Worm (Caenorhabditis elegans): ENCODE results near the gene K11H12.9.

K11H12.9 gene

ce11 chrIV:633565-633964 is 15.9 kb upstream of the K11H12.9 start:
- TF ChIP-seq lsy-2 (tag; optimal IDR thresholded peaks at IDR 0.05) (no peak), tbx-8 (GFP tag; optimal IDR thresholded peaks at IDR 0.05) (no peak), ceh-39 (tag; optimal IDR thresholded peaks at IDR 0.05) (no peak), ceh-43 (GFP tag; optimal IDR thresholded peaks at IDR 0.05) (no peak), ztf-11 (tag; optimal IDR thresholded peaks at IDR 0.05) (no peak), elt-3 (tag; optimal IDR thresholded peaks at IDR 0.05) (no peak), zip-8 (tag; optimal IDR thresholded peaks at IDR 0.05) (no peak), unc-120 (tag; optimal IDR thresholded peaks at IDR 0.05; ENCODE audit: poor library complexity, severe bottlenecking) (no peak), hlh-1 (tag; optimal IDR thresholded peaks at IDR 0.05) (no peak), bed-3 (GFP tag; optimal IDR thresholded peaks at IDR 0.05) (no peak), snpc-4 (tag; optimal IDR thresholded peaks at IDR 0.05) (no peak)

ce11 chrIV:639167-639566 is 10.3 kb upstream of the K11H12.9 start:
- TF ChIP-seq unc-120 (tag; optimal IDR thresholded peaks at IDR 0.05; ENCODE audit: poor library complexity, severe bottlenecking) (no peak), mab-5 (tag; optimal IDR thresholded peaks at IDR 0.05) (no peak), mls-2 (tag; optimal IDR thresholded peaks at IDR 0.05) (no peak), nhr-76 (tag; optimal IDR thresholded peaks at IDR 0.05) (no peak), sptf-1 (tag; optimal IDR thresholded peaks at IDR 0.05) (no peak), ham-2 (GFP tag; optimal IDR thresholded peaks at IDR 0.05) (no peak), flh-1 (GFP tag; optimal IDR thresholded peaks at IDR 0.05) (no peak), nhr-2 (tag; optimal IDR thresholded peaks at IDR 0.05) (no peak), nhr-28 (tag; optimal IDR thresholded peaks at IDR 0.05) (no peak), mep-1 (tag; optimal IDR thresholded peaks at IDR 0.05) (no peak), M03D4.4 (tag; optimal IDR thresholded peaks at IDR 0.05) (no peak), unc-62 (GFP tag; optimal IDR thresholded peaks at IDR 0.05) (no peak), ces-1 (GFP tag; optimal IDR thresholded peaks at IDR 0.05) (no peak), cnd-1 (tag; optimal IDR thresholded peaks at IDR 0.05) (no peak), sem-2 (GFP tag; optimal IDR thresholded peaks at IDR 0.05) (no peak), lin-32 (GFP tag; optimal IDR thresholded peaks at IDR 0.05) (no peak), elt-1 (tag; optimal IDR thresholded peaks at IDR 0.05; ENCODE audit: borderline replicate concordance, insufficient read depth) (no peak)

ce11 chrIV:643481-643880 is 6.0 kb upstream of the K11H12.9 start:
- TF ChIP-seq ztf-11 (tag; optimal IDR thresholded peaks at IDR 0.05) = no peak
- no peak for TF ChIP-seq tbx-8 (GFP tag; optimal IDR thresholded peaks at IDR 0.05)
- no peak for TF ChIP-seq lin-32 (GFP tag; optimal IDR thresholded peaks at IDR 0.05)
- TF ChIP-seq zip-8 (tag; optimal IDR thresholded peaks at IDR 0.05) = no peak
- TF ChIP-seq mls-2 (tag; optimal IDR thresholded peaks at IDR 0.05) = no peak
- no peak for TF ChIP-seq sptf-1 (tag; optimal IDR thresholded peaks at IDR 0.05)
- TF ChIP-seq ceh-43 (GFP tag; optimal IDR thresholded peaks at IDR 0.05) = no peak
- no peak for TF ChIP-seq cnd-1 (tag; optimal IDR thresholded peaks at IDR 0.05)
- no peak for TF ChIP-seq sem-2 (GFP tag; optimal IDR thresholded peaks at IDR 0.05)
- TF ChIP-seq snpc-4 (tag; optimal IDR thresholded peaks at IDR 0.05) = no peak
- no peak for TF ChIP-seq nhr-2 (tag; optimal IDR thresholded peaks at IDR 0.05)
- TF ChIP-seq bed-3 (GFP tag; optimal IDR thresholded peaks at IDR 0.05) = no peak
- TF ChIP-seq lin-13 (tag; optimal IDR thresholded peaks at IDR 0.05) = no peak
- no peak for TF ChIP-seq hlh-1 (tag; optimal IDR thresholded peaks at IDR 0.05)
- no peak for TF ChIP-seq elt-3 (tag; optimal IDR thresholded peaks at IDR 0.05)
- TF ChIP-seq mab-5 (tag; optimal IDR thresholded peaks at IDR 0.05) = no peak
- no peak for TF ChIP-seq ces-1 (GFP tag; optimal IDR thresholded peaks at IDR 0.05)
- no peak for TF ChIP-seq ham-2 (GFP tag; optimal IDR thresholded peaks at IDR 0.05)

- TF ChIP-seq nhr-237 (tag; optimal IDR thresholded peaks at IDR 0.05) = no peak
Observed at ce11 chrIV:648362-648761, 1.1 kb upstream of the K11H12.9 start.

ce11 chrIV:653138-653848 is 3.8 kb downstream of the K11H12.9 start, which contains the start of gene K11H12.1:
Gene K11H12.1, minus strand, starts transcription at chrIV:653421.
- no peak for TF ChIP-seq ham-2 (GFP tag; optimal IDR thresholded peaks at IDR 0.05)
